Fruit fly (Drosophila melanogaster): Measurements from ENCODE around the gene CG7546.

Gene CG7546

DNA sequence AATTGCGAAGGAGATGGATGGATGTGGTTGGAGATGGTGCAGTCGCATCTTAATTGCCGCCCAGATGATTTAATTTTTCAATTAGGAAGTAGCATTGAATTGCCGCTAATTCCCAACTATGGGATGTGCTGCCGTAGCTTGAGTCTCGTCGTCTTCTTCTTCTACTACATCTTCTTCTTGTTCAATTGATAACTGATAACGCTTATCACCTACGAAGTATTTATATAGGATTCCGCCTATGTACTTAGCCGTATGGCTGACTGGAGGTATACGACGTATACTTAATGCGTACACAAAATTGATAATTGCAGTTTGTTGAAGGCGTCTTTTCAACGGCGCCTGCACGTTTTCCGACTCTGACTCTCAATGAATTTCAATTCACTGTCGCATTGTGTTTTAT lies 9.8 kb downstream of the CG7546 start:
- TF ChIP-seq ttk (optimal IDR thresholded peaks at IDR 0.05) (no peak), Sin3A (optimal IDR thresholded peaks at IDR 0.05) (no peak), insv (optimal IDR thresholded peaks at IDR 0.05) (no peak), psq (optimal IDR thresholded peaks at IDR 0.05) (no peak), h (optimal IDR thresholded peaks at IDR 0.05) (no peak), Myc (optimal IDR thresholded peaks at IDR 0.05) (no peak)

DNA sequence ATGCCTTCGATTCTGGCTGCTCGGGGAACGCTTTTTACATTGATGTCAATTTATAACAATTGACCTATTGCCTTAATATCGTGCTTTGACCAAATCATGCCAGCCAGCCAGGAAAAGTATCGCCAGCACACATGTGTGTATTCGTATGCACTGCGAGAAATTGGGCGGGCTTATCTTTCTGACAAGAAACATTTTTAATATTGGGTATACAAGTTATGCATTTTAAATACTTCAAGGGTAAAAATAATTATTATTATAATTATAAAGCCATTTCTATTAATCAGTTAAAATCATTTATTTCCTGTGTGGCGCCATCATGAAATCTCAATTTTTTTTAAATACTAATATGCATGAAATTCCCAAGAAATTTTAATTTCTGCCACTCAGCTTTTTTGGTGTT lies 11.1 kb downstream of the CG7546 start:
- TF ChIP-seq h (optimal IDR thresholded peaks at IDR 0.05) (no peak), psq (optimal IDR thresholded peaks at IDR 0.05) (no peak), insv (optimal IDR thresholded peaks at IDR 0.05) (no peak), ttk (optimal IDR thresholded peaks at IDR 0.05) (no peak), Myc (optimal IDR thresholded peaks at IDR 0.05) (no peak), Sin3A (optimal IDR thresholded peaks at IDR 0.05) (no peak)

DNA sequence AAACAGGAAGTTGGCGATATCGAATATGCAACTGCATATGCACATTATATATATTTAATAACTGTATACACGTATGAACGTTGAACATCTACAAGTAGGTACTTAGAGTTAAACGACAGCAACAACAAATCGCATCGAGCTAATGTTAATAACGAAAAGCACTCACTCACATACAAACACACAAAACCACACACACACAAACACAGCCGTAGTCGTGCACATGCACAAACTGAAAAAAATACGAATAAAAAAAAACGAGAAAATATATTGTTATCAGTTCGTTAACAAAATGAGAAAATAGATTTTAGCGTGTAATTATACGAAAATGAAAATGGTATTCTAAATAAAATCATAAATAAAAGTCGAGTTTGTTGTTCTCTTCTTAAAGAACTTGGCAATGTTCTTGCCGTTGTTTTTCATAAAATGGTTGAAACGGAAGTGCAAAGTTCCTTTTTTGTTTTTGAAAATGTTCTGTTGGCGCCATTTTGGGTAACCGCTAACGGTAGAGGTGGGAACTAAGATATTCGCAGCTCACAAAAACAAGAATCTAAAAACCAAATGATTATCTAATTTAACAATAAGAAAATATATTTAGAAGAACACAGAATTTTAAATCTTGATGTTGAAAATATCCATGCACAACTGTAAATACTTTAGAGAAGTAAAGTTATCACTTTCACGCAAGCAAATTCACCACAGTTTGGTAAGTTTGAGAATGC lies 17.0 kb downstream of the CG7546 start:
- no peak for TF ChIP-seq Sin3A (optimal IDR thresholded peaks at IDR 0.05)
- TF ChIP-seq Myc (optimal IDR thresholded peaks at IDR 0.05), result no peak
- no peak for TF ChIP-seq ttk (optimal IDR thresholded peaks at IDR 0.05)
- TF ChIP-seq h (optimal IDR thresholded peaks at IDR 0.05), result no peak
- no peak for TF ChIP-seq psq (optimal IDR thresholded peaks at IDR 0.05)
- no peak for TF ChIP-seq insv (optimal IDR thresholded peaks at IDR 0.05)

DNA sequence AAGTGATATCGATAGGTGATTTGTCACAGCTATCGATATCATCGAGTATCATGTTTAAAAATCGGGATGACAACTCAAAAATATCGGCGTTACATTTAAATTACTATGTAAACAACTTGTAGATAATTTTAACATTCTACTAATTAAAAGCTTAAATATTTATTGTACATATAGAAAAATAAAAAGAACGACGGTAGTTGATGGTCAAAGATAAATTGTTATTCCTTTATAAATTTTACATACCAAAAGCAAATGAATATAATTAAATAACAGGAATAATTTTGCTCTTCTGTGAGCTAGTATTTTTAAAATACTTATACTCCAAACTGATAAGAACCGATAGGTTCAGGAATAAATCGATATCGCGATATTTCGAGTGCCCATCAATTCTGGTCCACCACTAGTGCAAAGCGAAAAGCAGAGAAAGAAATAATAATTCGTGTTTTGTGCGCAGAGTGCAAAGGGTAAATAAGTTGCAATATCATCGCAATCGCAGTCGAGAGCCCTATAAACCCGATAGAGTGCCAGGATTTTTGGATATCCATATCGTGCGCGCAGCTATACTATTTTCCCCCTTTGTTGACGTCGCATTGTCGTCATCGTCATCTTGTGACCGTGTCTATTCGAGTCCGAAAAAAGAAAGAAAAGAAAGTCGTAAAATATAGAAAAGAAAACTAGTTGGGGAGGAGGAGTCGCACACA lies 17.7 kb downstream of the CG7546 start, which contains the start of gene lqf:
lqf (plus strand) TSS at position 401 of the 701 bp plus-strand sequence.
- no peak for TF ChIP-seq ttk (optimal IDR thresholded peaks at IDR 0.05)
- no peak for TF ChIP-seq insv (optimal IDR thresholded peaks at IDR 0.05)
- no peak for TF ChIP-seq psq (optimal IDR thresholded peaks at IDR 0.05)
- TF ChIP-seq h (optimal IDR thresholded peaks at IDR 0.05), result no peak
- TF ChIP-seq Myc (optimal IDR thresholded peaks at IDR 0.05), result no peak

DNA sequence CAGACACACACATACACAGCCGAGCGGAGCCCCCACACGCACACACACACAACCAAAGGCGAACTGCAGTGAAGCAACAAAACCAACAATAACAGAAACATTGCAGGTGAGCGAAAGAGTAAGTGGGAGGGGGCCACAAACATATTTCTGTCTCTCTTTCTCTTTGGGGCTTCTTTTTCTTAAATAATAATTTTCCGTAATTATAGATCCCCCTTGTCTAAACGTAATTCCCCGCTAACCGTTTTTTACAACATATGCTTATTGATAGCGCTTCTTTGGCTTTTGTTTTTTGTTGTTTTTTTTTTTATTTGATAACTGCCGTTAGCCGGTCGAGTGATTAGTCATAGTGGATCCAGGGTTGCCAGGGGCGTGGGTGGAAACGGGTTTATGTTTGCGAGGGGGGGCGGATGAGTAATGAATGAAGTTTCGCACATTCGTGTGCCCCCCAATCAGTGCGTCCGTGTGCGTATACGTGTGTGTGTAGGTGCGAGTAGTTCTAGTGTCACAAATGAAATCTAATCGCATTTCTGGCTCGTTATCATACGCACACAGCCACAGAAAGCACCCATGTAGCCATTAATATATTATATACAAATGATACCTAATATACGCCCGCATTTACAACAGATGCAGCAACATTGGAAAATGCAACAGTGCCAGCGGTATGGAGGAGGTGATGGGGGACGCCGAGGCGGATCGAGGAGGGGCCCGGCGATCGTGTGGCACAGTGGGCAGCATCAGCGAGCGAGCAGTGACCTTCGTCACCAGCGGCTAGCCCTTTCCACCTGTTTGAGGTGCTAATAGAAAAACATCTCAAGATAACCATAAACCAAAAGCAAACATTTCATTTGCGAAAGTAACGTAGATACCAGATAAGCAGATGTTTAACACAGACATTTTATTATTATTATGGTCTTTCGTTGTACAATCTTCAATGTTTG lies 18.6 kb downstream of the CG7546 start:
- TF ChIP-seq ttk (optimal IDR thresholded peaks at IDR 0.05) (no peak), insv (optimal IDR thresholded peaks at IDR 0.05) (no peak), Myc (optimal IDR thresholded peaks at IDR 0.05) (no peak), psq (optimal IDR thresholded peaks at IDR 0.05) (no peak), h (optimal IDR thresholded peaks at IDR 0.05) (no peak), Sin3A (optimal IDR thresholded peaks at IDR 0.05) (no peak)

DNA sequence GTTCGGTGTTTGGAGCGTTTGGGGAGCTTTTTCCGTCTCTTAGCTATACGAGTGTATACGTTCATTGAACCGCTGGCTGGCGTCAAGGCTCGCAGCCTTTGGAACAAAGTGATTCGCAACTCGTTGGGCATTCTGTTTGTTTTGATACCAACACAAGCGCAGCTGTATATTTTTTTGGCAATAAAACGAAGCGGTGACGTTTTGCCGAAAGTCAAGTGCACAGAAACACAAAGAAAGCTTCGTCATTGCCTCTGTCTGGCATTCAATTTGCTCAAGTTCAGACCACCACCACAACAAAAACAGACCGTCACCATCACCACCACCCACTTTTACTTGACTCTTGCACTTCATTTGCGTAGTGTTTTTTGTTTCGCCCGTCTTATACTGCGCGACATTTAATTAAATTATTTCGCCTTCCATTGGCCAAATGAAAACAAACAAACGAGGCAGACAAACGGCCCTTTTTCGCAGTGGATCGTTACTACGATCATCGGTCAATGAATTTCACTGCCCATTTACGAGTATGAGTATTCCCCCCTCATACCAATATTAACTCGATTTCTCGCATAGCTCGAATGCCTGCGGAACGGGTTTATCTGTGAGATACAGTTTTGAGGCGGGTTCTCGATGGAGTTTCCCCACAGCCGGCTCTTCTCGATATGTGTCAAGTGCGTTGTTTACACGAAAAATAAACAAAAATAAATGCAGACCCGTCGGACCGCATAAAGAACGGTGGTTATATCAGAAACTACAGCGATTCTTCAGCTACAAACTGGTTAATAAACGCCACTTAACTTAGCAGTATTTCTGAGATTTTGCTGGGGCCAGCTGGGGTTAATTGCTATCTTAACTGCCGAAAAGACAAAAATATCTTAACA lies 19.9 kb downstream of the CG7546 start:
- TF ChIP-seq insv (optimal IDR thresholded peaks at IDR 0.05), result no peak

DNA sequence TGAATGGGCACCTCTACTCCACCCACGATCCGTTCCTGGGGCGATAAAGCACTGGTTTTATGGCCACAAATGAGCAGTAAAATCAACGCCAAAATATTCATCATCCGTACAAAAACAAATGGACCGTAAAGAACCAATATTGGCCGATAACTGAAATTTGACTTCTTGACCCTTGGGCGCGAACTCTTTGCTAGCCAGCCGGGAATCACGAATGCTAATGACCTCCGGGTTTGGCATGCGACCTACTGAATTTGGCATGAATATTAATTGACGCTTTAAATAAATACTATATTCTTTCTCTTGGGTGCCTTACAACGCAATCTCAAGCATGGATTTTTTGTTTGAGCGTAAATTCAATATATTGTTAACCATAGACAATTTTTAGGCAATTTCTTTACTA lies 28.9 kb downstream of the CG7546 start, which contains the start of gene CG16998:
CG16998 (minus strand) TSS at position 101 of the 400 bp plus-strand sequence.
- no peak for TF ChIP-seq Sin3A (optimal IDR thresholded peaks at IDR 0.05)
- no peak for TF ChIP-seq Myc (optimal IDR thresholded peaks at IDR 0.05)
- TF ChIP-seq ttk (optimal IDR thresholded peaks at IDR 0.05), result no peak
- no peak for TF ChIP-seq h (optimal IDR thresholded peaks at IDR 0.05)
- TF ChIP-seq psq (optimal IDR thresholded peaks at IDR 0.05), result no peak
- TF ChIP-seq insv (optimal IDR thresholded peaks at IDR 0.05), result no peak

DNA sequence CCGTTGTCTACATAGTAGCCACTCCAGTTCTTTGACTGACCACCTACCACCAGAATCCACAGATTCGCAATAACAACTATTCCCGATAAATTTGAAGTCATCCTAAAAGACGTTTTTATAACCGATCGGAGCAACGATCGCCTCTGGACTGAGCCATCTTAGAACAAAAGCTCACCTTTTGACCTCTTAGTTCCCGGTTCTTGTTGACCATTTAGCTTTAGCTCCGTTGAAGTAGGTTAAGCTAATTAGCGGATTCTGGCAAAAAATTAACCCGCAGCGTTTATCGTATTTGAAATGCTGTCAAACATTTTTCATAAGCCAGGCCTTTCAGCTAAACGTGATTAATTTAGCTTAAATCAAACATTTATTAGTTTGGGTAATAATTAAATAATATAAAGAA lies 30.3 kb downstream of the CG7546 start, which contains the start of gene CG32374:
CG32374 (minus strand) TSS at position 101 of the 400 bp plus-strand sequence.
- TF ChIP-seq Sin3A (optimal IDR thresholded peaks at IDR 0.05) (no peak), h (optimal IDR thresholded peaks at IDR 0.05) (no peak), psq (optimal IDR thresholded peaks at IDR 0.05) (no peak), ttk (optimal IDR thresholded peaks at IDR 0.05) (no peak)

DNA sequence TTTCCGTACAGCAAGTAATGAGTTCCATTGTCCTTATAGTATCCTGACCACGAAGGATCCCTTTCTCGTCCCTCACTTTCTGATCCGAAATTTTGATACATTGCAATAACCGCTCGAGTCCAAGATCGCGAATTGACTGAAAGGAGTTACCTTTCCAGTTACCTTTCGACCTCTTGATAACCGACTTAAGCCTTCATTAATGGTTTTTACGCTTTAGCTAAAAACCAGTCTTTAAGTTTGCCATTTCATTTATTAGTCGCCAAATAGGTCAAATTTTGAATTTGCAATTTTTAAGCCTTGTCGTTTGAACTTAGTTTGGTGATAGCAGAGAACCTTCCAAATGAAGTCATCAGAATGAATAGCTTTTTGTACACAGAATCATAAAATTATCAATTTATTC lies 31.6 kb downstream of the CG7546 start, which contains the start of gene CG32376:
CG32376 (minus strand) TSS at position 101 of the 400 bp plus-strand sequence.
- TF ChIP-seq insv (optimal IDR thresholded peaks at IDR 0.05), result no peak
- no peak for TF ChIP-seq Myc (optimal IDR thresholded peaks at IDR 0.05)
- no peak for TF ChIP-seq psq (optimal IDR thresholded peaks at IDR 0.05)
- TF ChIP-seq ttk (optimal IDR thresholded peaks at IDR 0.05), result no peak
- TF ChIP-seq Sin3A (optimal IDR thresholded peaks at IDR 0.05), result no peak
- no peak for TF ChIP-seq h (optimal IDR thresholded peaks at IDR 0.05)

DNA sequence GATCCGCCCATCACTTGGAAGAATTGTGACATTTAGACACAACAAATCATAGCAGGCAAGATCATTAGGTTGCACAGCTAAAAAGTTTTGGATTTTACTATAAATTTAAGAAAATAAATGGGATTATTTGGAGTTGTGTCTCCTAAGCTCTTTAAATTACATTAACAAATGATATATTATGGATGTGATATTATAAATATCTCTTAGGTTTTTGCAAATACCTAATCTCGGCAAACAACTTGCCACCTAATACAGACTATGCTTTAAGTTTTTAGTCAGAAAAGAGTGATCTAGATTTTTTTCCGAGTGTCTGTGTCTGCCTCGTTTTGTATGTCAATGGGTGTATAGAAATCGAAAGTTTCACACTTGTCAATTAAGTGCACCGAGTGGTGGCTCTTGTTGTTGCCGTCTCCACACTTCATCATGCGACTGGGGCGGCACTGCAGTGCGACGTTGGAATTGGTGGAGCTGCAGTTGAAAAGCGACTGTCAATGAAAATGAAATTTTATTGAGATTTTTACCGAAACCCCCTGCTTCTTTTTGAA lies 33.9 kb downstream of the CG7546 start:
- TF ChIP-seq ttk (optimal IDR thresholded peaks at IDR 0.05) (no peak), insv (optimal IDR thresholded peaks at IDR 0.05) (no peak), Sin3A (optimal IDR thresholded peaks at IDR 0.05) (no peak)

DNA sequence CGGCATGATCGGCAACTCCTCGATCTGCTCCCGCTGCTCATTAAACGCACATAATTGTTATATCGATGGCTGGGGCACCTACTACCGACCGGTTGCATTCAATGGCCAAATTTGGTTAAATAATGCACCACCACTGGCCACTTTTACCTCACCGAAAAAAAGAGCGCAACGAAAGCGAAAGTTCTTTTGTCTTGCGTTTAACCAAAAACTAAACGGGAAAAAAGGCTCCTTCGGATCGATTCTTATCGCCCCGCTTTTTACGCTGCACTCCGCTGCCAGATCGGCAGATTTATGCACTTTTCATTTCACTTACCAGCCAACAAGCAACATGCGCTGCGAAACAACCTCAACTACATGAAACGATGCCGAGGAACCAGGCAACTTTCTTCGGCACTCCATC lies 34.8 kb downstream of the CG7546 start:
- TF ChIP-seq ttk (optimal IDR thresholded peaks at IDR 0.05) (no peak), psq (optimal IDR thresholded peaks at IDR 0.05) (no peak), Myc (optimal IDR thresholded peaks at IDR 0.05) (no peak)
